Worm (Caenorhabditis elegans) whole organism, L2 larva: ENCODE data around the gene F36H5.13.

Experiments
- F13H6.1 ChIP-seq: sonication (generic microtip); optimal IDR thresholded peaks from 2 replicates; lab custom pipeline; 2016; ENCODE audit warnings: missing genetic modification characterization, missing compliant biosample characterization
- Y55F3AM.14 ChIP-seq: fragments of 200-800 bp; sonication (Bioruptor generic); optimal IDR thresholded peaks from 2 replicates; lab custom pipeline; 2018; ENCODE audit warnings: mild to moderate bottlenecking, missing genetic modification characterization, missing compliant biosample characterization
- alr-1 ChIP-seq: fragments of 150-350 bp; optimal IDR thresholded peaks from 2 replicates; lab custom pipeline; 2014; ENCODE audit warnings: missing biosample characterization, missing genetic modification characterization
- aly-2 ChIP-seq: fragments of 150-350 bp; optimal IDR thresholded peaks from 2 replicates; lab custom pipeline; 2014; ENCODE audit warnings: missing biosample characterization, missing genetic modification characterization
- ama-1 ChIP-seq: fragments of 150-350 bp; optimal IDR thresholded peaks from 2 replicates; lab custom pipeline; 2018; ENCODE audit warnings: inconsistent platforms
- blmp-1 ChIP-seq: sonication (generic microtip); optimal IDR thresholded peaks from 2 replicates; lab custom pipeline; 2017; ENCODE audit warnings: missing genetic modification characterization, mild to moderate bottlenecking, missing compliant biosample characterization, antibody characterized with exemption, moderate library complexity; ENCODE audit not compliant: insufficient read depth
- ceh-82 ChIP-seq: fragments of 150-350 bp; optimal IDR thresholded peaks from 2 replicates; lab custom pipeline; 2014; ENCODE audit warnings: missing biosample characterization, missing genetic modification characterization
- crh-2 ChIP-seq: sonication (generic microtip); optimal IDR thresholded peaks from 2 replicates; lab custom pipeline; 2017; ENCODE audit warnings: missing biosample characterization, missing genetic modification characterization
- dmd-4 ChIP-seq: sonication (generic microtip); optimal IDR thresholded peaks from 2 replicates; lab custom pipeline; 2017; ENCODE audit warnings: missing biosample characterization, missing genetic modification characterization
- egl-27 ChIP-seq: sonication (generic microtip); optimal IDR thresholded peaks from 3 replicates; lab custom pipeline; 2017; ENCODE audit warnings: missing biosample characterization, missing genetic modification reagents, missing genetic modification characterization
- elt-1 ChIP-seq: fragments of 150-350 bp; optimal IDR thresholded peaks from 2 replicates; lab custom pipeline; 2014; ENCODE audit warnings: missing biosample characterization, missing genetic modification characterization
- fos-1 ChIP-seq: fragments of 150-350 bp; optimal IDR thresholded peaks from 2 replicates; lab custom pipeline; 2014; ENCODE audit warnings: missing biosample characterization, missing genetic modification characterization
- lin-11 ChIP-seq: fragments of 150-350 bp; sonication (generic microtip); optimal IDR thresholded peaks from 2 replicates; lab custom pipeline; 2014; ENCODE audit warnings: missing biosample characterization, missing genetic modification characterization, inconsistent platforms, mixed read lengths
- lin-13 ChIP-seq: fragments of 150-350 bp; optimal IDR thresholded peaks from 2 replicates; lab custom pipeline; 2014; ENCODE audit warnings: missing biosample characterization, missing genetic modification reagents, missing genetic modification characterization
- lin-39 ChIP-seq: fragments of 150-350 bp; optimal IDR thresholded peaks from 2 replicates; lab custom pipeline; 2014; ENCODE audit warnings: missing biosample characterization, missing genetic modification reagents, missing genetic modification characterization
- mab-5 ChIP-seq: fragments of 150-350 bp; optimal IDR thresholded peaks from 2 replicates; lab custom pipeline; 2014; ENCODE audit warnings: missing biosample characterization, missing genetic modification characterization
- mbf-1 ChIP-seq: sonication (generic microtip); optimal IDR thresholded peaks from 2 replicates; lab custom pipeline; 2017; ENCODE audit warnings: missing biosample characterization, missing genetic modification characterization
- nhr-10 ChIP-seq: sonication (generic microtip); optimal IDR thresholded peaks from 2 replicates; lab custom pipeline; 2017; ENCODE audit warnings: missing biosample characterization, missing genetic modification characterization
- nhr-129 ChIP-seq: fragments of 150-350 bp; optimal IDR thresholded peaks from 2 replicates; lab custom pipeline; 2014; ENCODE audit warnings: missing biosample characterization, missing genetic modification characterization
- nhr-21 ChIP-seq: fragments of 150-350 bp; optimal IDR thresholded peaks from 2 replicates; lab custom pipeline; 2014; ENCODE audit warnings: missing biosample characterization, missing genetic modification characterization
- nhr-237 ChIP-seq: fragments of 150-350 bp; optimal IDR thresholded peaks from 2 replicates; lab custom pipeline; 2014; ENCODE audit warnings: missing biosample characterization, missing genetic modification characterization
- nhr-25 ChIP-seq: fragments of 150-350 bp; sonication (generic microtip); optimal IDR thresholded peaks from 3 replicates; lab custom pipeline; 2014; ENCODE audit warnings: missing biosample characterization, missing genetic modification characterization
- nhr-6 ChIP-seq: fragments of 150-350 bp; optimal IDR thresholded peaks from 2 replicates; lab custom pipeline; 2014; ENCODE audit warnings: missing biosample characterization, missing genetic modification characterization
- nhr-77 ChIP-seq: fragments of 150-350 bp; optimal IDR thresholded peaks from 2 replicates; lab custom pipeline; 2014; ENCODE audit warnings: missing biosample characterization, missing genetic modification characterization
- sma-3 ChIP-seq: sonication (generic microtip); optimal IDR thresholded peaks from 2 replicates; lab custom pipeline; 2016; ENCODE audit warnings: missing genetic modification reagents, missing genetic modification characterization, missing compliant biosample characterization
- sma-9 ChIP-seq, 2 experiments: fragments of 150-350 bp in 1 of 2; sonication (generic microtip) in 1 of 2; optimal IDR thresholded peaks; 2 replicates each; lab custom pipeline; 2014 to 2016; ENCODE audit warnings: missing genetic modification characterization in 2 of 2, mild to moderate bottlenecking in 1 of 2, missing biosample characterization in 1 of 2, missing compliant biosample characterization in 1 of 2, missing genetic modification reagents in 1 of 2, moderate library complexity in 1 of 2
- unc-55 ChIP-seq: fragments of 150-350 bp; sonication (generic microtip); optimal IDR thresholded peaks from 3 replicates; lab custom pipeline; 2014; ENCODE audit warnings: missing biosample characterization, missing genetic modification reagents, missing genetic modification characterization
- ztf-1 ChIP-seq: fragments of 200-800 bp; sonication (Bioruptor generic); conservative IDR thresholded peaks from 2 replicates; pipeline ENCODE4 v1.3.6; 2022; ENCODE audit warnings: missing genetic modification characterization, missing compliant biosample characterization
- ztf-4 ChIP-seq: fragments of 150-350 bp; optimal IDR thresholded peaks from 2 replicates; lab custom pipeline; 2014; ENCODE audit warnings: missing biosample characterization, missing genetic modification characterization

F36H5.13 gene

ce11 chrII:1712938-1713337, 37.4 kb downstream of the F36H5.13 start, which contains the start of gene btb-7:
Gene btb-7, plus strand, starts transcription at chrII:1713238.
- TF ChIP-seq lin-39 (tag; lab: Kevin White, UChicago): no peak
- TF ChIP-seq nhr-129 (tag; lab: Kevin White, UChicago): no peak
- no peak for TF ChIP-seq lin-13 (GFP tag; lab: Kevin White, UChicago)
- no peak for TF ChIP-seq mab-5 (tag; lab: Kevin White, UChicago)
- TF ChIP-seq ztf-1: no peak
- no peak for TF ChIP-seq dmd-4 (tag; lab: Kevin White, UChicago)
- TF ChIP-seq blmp-1 (tag; lab: Kevin White, UChicago): no peak
- TF ChIP-seq nhr-77 (tag; lab: Kevin White, UChicago): no peak
- TF ChIP-seq, all 48 proteins: peak for 0

ce11 chrII:1709959-1710358, 40.4 kb downstream of the F36H5.13 start, which contains the start of gene fbxa-184:
Gene fbxa-184, plus strand, starts transcription at chrII:1710259.
- no peak for TF ChIP-seq ama-1 (lab: Kevin White, UChicago)
- no peak for TF ChIP-seq Y55F3AM.14 (GFP tag; lab: Kevin White, UChicago)
- TF ChIP-seq unc-55 (GFP tag; lab: Kevin White, UChicago): no peak
- no peak for TF ChIP-seq nhr-77 (tag; lab: Kevin White, UChicago)
- no peak for TF ChIP-seq aly-2
- no peak for TF ChIP-seq ceh-82 (tag; lab: Kevin White, UChicago)
- TF ChIP-seq egl-27: no peak
- TF ChIP-seq sma-3 (GFP tag; lab: Kevin White, UChicago): no peak
- TF ChIP-seq elt-1 (tag; lab: Kevin White, UChicago): no peak
- no peak for TF ChIP-seq mab-5 (tag; lab: Kevin White, UChicago)
- no peak for TF ChIP-seq nhr-25 (tag; lab: Kevin White, UChicago)
- no peak for TF ChIP-seq mbf-1 (tag; lab: Kevin White, UChicago)
- TF ChIP-seq ztf-4 (tag; lab: Kevin White, UChicago): no peak
- no peak for TF ChIP-seq nhr-6 (tag; lab: Kevin White, UChicago)
- TF ChIP-seq nhr-237 (tag; lab: Kevin White, UChicago): no peak
- TF ChIP-seq lin-11 (tag; lab: Kevin White, UChicago): no peak
- no peak for TF ChIP-seq lin-39 (tag; lab: Kevin White, UChicago)

- TF ChIP-seq blmp-1 (tag; lab: Kevin White, UChicago) (no peak), lin-11 (tag; lab: Kevin White, UChicago) (no peak), sma-9 (GFP tag; optimal IDR thresholded peaks at IDR 0.05; lab: Kevin White, UChicago) (no peak), sma-9 (tag; optimal IDR thresholded peaks at IDR 0.05; lab: Kevin White, UChicago) (no peak), F13H6.1 (tag; lab: Kevin White, UChicago) (no peak), alr-1 (no peak), ceh-82 (tag; lab: Kevin White, UChicago) (no peak), nhr-10 (no peak), fos-1 (tag; lab: Kevin White, UChicago) (no peak), lin-39 (tag; lab: Kevin White, UChicago) (no peak), nhr-21 (no peak)
Measured at ce11 chrII:1706385-1706784, 43.9 kb downstream of the F36H5.13 start, which contains the start of gene sdz-18. Gene sdz-18, minus strand, starts transcription at chrII:1706485.

- TF ChIP-seq crh-2 (tag; lab: Kevin White, UChicago) (no peak), sma-9 (GFP tag; optimal IDR thresholded peaks at IDR 0.05; lab: Kevin White, UChicago) (no peak), sma-9 (tag; optimal IDR thresholded peaks at IDR 0.05; lab: Kevin White, UChicago) (no peak)
Measured at ce11 chrII:1703363-1703762, 47.0 kb downstream of the F36H5.13 start, which contains the start of gene fbxb-47. Gene fbxb-47, minus strand, starts transcription at chrII:1703463.
